Fruit fly (Drosophila melanogaster) whole organism, wandering third instar larva: ENCODE data around the gene CG12078.
A peak's percentile ranks its signal among the peaks of the same experiment; 100 is the strongest.

ENCODE experiments used
- Abd-B ChIP-seq: fragments of >200 bp; optimal IDR thresholded peaks from 2 replicates; lab custom pipeline; 2017; ENCODE audit warnings: missing biosample characterization, missing genetic modification characterization
- CG32264 ChIP-seq: fragments of 200-800 bp; sonication (Bioruptor generic); optimal IDR thresholded peaks from 2 replicates; lab custom pipeline; 2016; ENCODE audit warnings: missing biosample characterization, missing genetic modification characterization
- CG9705 ChIP-seq: fragments of 200-800 bp; sonication (Bioruptor generic); optimal IDR thresholded peaks from 2 replicates; lab custom pipeline; 2018; ENCODE audit warnings: missing biosample characterization, mild to moderate bottlenecking, missing genetic modification characterization
- CrebA ChIP-seq: fragments of 200-800 bp; sonication (Bioruptor generic); optimal IDR thresholded peaks from 2 replicates; lab custom pipeline; 2016; ENCODE audit warnings: missing biosample characterization, mild to moderate bottlenecking, missing genetic modification characterization, borderline replicate concordance
- Dfd ChIP-seq: fragments of >200 bp; optimal IDR thresholded peaks from 2 replicates; lab custom pipeline; 2017; ENCODE audit warnings: missing biosample characterization, missing genetic modification characterization
- Dif ChIP-seq: fragments of 200-275, 200-300 bp; sonication (Bioruptor generic); optimal IDR thresholded peaks from 2 replicates; lab custom pipeline; 2018; ENCODE audit warnings: missing biosample characterization, missing genetic modification characterization; ENCODE audit not compliant: partially characterized antibody
- GATAd ChIP-seq: sonication (Bioruptor generic); optimal IDR thresholded peaks from 2 replicates; lab custom pipeline; 2016; ENCODE audit warnings: missing biosample characterization, missing genetic modification characterization
- HLH106 ChIP-seq: fragments of 200-800 bp; optimal IDR thresholded peaks from 3 replicates; lab custom pipeline; 2019; ENCODE audit warnings: missing biosample characterization, mild to moderate bottlenecking, missing genetic modification characterization, moderate library complexity
- Hnf4 ChIP-seq: fragments of 200-800 bp; sonication (Bioruptor generic); optimal IDR thresholded peaks from 2 replicates; lab custom pipeline; 2016; ENCODE audit warnings: missing biosample characterization, mild to moderate bottlenecking, missing genetic modification characterization
- Hr78 ChIP-seq: fragments of >200 bp; optimal IDR thresholded peaks from 2 replicates; lab custom pipeline; 2017; ENCODE audit warnings: missing biosample characterization, missing genetic modification characterization
- Hr83 ChIP-seq: fragments of 200-300 bp; sonication (Bioruptor generic); optimal IDR thresholded peaks from 2 replicates; lab custom pipeline; 2016; ENCODE audit warnings: missing biosample characterization, mild to moderate bottlenecking, missing genetic modification characterization, moderate library complexity; ENCODE audit not compliant: poor library complexity, severe bottlenecking
- Jra ChIP-seq: sonication (Bioruptor generic); optimal IDR thresholded peaks from 2 replicates; lab custom pipeline; 2016; ENCODE audit warnings: missing biosample characterization, missing genetic modification characterization
- Mio ChIP-seq: sonication (Bioruptor generic); optimal IDR thresholded peaks from 2 replicates; lab custom pipeline; 2016; ENCODE audit warnings: missing biosample characterization, missing genetic modification characterization
- Myc ChIP-seq: fragments of >200 bp; optimal IDR thresholded peaks from 2 replicates; lab custom pipeline; 2017
- N ChIP-seq: fragments of >200 bp; optimal IDR thresholded peaks from 2 replicates; lab custom pipeline; 2018; ENCODE audit warnings: missing biosample characterization, missing external identifiers, missing genetic modification characterization
- OdsH ChIP-seq: fragments of 200-800 bp; sonication (Bioruptor generic); optimal IDR thresholded peaks from 2 replicates; lab custom pipeline; 2016; ENCODE audit warnings: missing biosample characterization, mild to moderate bottlenecking, missing genetic modification characterization
- Rel ChIP-seq, 2 experiments: fragments of 200-800 bp; sonication (Bioruptor generic) in 1 of 2; optimal IDR thresholded peaks; 2 replicates in 1 of 2; 3 replicates in 1 of 2; lab custom pipeline; 2016 to 2019; ENCODE audit warnings: mild to moderate bottlenecking in 2 of 2, missing biosample characterization in 2 of 2, missing genetic modification characterization in 2 of 2, moderate library complexity in 1 of 2
- Sp1 ChIP-seq: fragments of 200-800 bp; sonication (Bioruptor generic); optimal IDR thresholded peaks from 3 replicates; lab custom pipeline; 2019; ENCODE audit warnings: missing biosample characterization, mild to moderate bottlenecking, missing genetic modification characterization, moderate library complexity
- Vsx2 ChIP-seq: fragments of 200-300, 225-300 bp; sonication (Bioruptor generic); optimal IDR thresholded peaks from 2 replicates; lab custom pipeline; 2018; ENCODE audit warnings: missing biosample characterization, missing genetic modification characterization; ENCODE audit not compliant: partially characterized antibody
- br ChIP-seq: fragments of 200-800 bp; sonication (Bioruptor generic); optimal IDR thresholded peaks from 2 replicates; lab custom pipeline; 2016; ENCODE audit warnings: missing biosample characterization, missing genetic modification characterization
- brk ChIP-seq: fragments of 200-800 bp; sonication (Bioruptor generic); optimal IDR thresholded peaks from 2 replicates; lab custom pipeline; 2016; ENCODE audit warnings: missing biosample characterization, mild to moderate bottlenecking, missing genetic modification characterization
- dl ChIP-seq, 2 experiments: fragments of 175-275, 200-275 bp in 1 of 2; fragments of 200-275 bp in 1 of 2; sonication (Bioruptor generic); optimal IDR thresholded peaks; lab custom pipeline; 2018; ENCODE audit warnings: mild to moderate bottlenecking in 2 of 2, missing biosample characterization in 2 of 2, missing genetic modification characterization in 2 of 2, moderate library complexity in 2 of 2; ENCODE audit not compliant: partially characterized antibody in 2 of 2, insufficient read depth in 1 of 2
- dmrt93B ChIP-seq: fragments of 200-800 bp; sonication (Bioruptor generic); optimal IDR thresholded peaks from 2 replicates; lab custom pipeline; 2018; ENCODE audit warnings: missing biosample characterization, mild to moderate bottlenecking, missing genetic modification characterization
- dsf ChIP-seq: sonication (Bioruptor generic); optimal IDR thresholded peaks from 2 replicates; lab custom pipeline; 2016; ENCODE audit warnings: missing biosample characterization, missing genetic modification characterization, borderline replicate concordance
- ey ChIP-seq: fragments of 200-800 bp; sonication (Bioruptor generic); optimal IDR thresholded peaks from 2 replicates; lab custom pipeline; 2016; ENCODE audit warnings: missing biosample characterization, missing genetic modification characterization
- foxo ChIP-seq, 2 experiments: fragments of 200-800 bp; sonication (Bioruptor generic); optimal IDR thresholded peaks; 2 replicates in 1 of 2; 3 replicates in 1 of 2; lab custom pipeline; 2016 to 2017; ENCODE audit warnings: missing biosample characterization in 2 of 2, missing genetic modification characterization in 2 of 2
- fru ChIP-seq: fragments of 200-800 bp; sonication (Bioruptor generic); optimal IDR thresholded peaks from 3 replicates; lab custom pipeline; 2016; ENCODE audit warnings: missing biosample characterization, mild to moderate bottlenecking, missing genetic modification characterization
- h ChIP-seq: fragments of 200-800 bp; sonication (Bioruptor generic); optimal IDR thresholded peaks from 3 replicates; lab custom pipeline; 2016; ENCODE audit warnings: missing biosample characterization, mild to moderate bottlenecking, missing genetic modification characterization
- jim ChIP-seq: fragments of 175-275, 200-325 bp; sonication (Bioruptor generic); optimal IDR thresholded peaks from 2 replicates; lab custom pipeline; 2016; ENCODE audit warnings: missing biosample characterization, mild to moderate bottlenecking, missing genetic modification characterization
- lola ChIP-seq: fragments of >200 bp; optimal IDR thresholded peaks from 2 replicates; lab custom pipeline; 2017; ENCODE audit warnings: missing biosample characterization, missing genetic modification characterization
- pan ChIP-seq: fragments of >200 bp; optimal IDR thresholded peaks from 2 replicates; lab custom pipeline; 2017
- psq ChIP-seq: fragments of 200-800 bp; sonication (Bioruptor generic); optimal IDR thresholded peaks from 3 replicates; lab custom pipeline; 2017; ENCODE audit warnings: missing biosample characterization, mild to moderate bottlenecking, missing genetic modification characterization, moderate library complexity
- rgr ChIP-seq: fragments of 200-800 bp; sonication (Bioruptor generic); optimal IDR thresholded peaks from 3 replicates; lab custom pipeline; 2016; ENCODE audit warnings: missing biosample characterization, mild to moderate bottlenecking, missing genetic modification characterization
- sage ChIP-seq: fragments of 200-800 bp; sonication (Bioruptor generic); optimal IDR thresholded peaks from 2 replicates; lab custom pipeline; 2016; ENCODE audit warnings: missing biosample characterization, mild to moderate bottlenecking, missing genetic modification characterization
- sv ChIP-seq: fragments of 200-800 bp; sonication (Bioruptor generic); optimal IDR thresholded peaks from 3 replicates; lab custom pipeline; 2016; ENCODE audit warnings: missing biosample characterization, missing genetic modification characterization
- tai ChIP-seq: sonication (Bioruptor generic); optimal IDR thresholded peaks from 2 replicates; lab custom pipeline; 2016; ENCODE audit warnings: missing biosample characterization, missing genetic modification characterization
- usp ChIP-seq: fragments of >200 bp; optimal IDR thresholded peaks from 2 replicates; lab custom pipeline; 2017; ENCODE audit warnings: missing biosample characterization, missing genetic modification characterization
- woc ChIP-seq: sonication (Bioruptor generic); optimal IDR thresholded peaks from 2 replicates; lab custom pipeline; 2016; ENCODE audit warnings: missing biosample characterization, mild to moderate bottlenecking, missing genetic modification characterization

CG12078 gene

DNA sequence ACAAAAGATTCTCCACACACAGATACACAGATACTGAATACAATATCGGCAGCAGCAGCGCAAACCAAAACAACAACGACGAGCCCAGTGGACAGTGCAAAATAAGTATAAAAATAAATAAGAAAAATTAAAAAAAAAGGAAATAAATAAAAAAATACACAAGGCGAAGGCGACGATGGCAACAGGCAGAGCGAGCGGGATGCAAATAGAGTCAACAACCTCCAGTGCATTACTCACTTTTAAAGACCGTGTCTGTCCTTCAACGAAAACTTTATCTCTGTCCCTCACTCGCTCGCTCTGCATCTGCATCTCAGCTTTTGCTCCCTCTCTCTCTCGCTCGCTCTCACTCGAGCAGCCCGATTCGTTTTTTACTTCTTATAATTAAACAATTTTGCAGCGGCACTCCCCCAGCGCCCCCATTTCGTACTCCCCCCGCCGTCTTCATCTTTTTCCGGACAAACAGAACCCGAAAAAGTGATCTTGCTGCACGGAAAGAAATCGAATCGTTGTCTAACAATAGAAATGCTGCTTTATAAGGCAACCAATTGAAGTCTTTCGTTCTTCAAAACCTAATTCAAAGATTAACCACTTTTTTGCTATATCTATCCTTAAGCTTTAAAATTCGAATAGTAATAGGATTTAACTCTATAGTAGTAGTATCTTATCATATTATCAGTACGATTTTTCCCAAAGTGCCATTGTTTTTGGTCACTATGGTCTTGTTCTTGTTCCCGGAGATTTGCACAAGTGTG, 2.5 kb upstream of the CG12078 start:
- peak; percentile 97 for TF ChIP-seq sage (GFP tag; lab: Kevin White, UChicago)
- no peak for TF ChIP-seq Mio (GFP tag; lab: Kevin White, UChicago)
- no peak for TF ChIP-seq pan
- TF ChIP-seq Dif (GFP tag; lab: Kevin White, UChicago), result peak; percentile 61
- peak; percentile 96 for TF ChIP-seq ey
- no peak for TF ChIP-seq sv
- peak; percentile 99 for TF ChIP-seq Sp1 (GFP tag; lab: Kevin White, UChicago)
- TF ChIP-seq tai, result peak; percentile 80
- peak; percentile 63 for TF ChIP-seq Hr83 (GFP tag; lab: Kevin White, UChicago)
- TF ChIP-seq CrebA, result peak; percentile 99
- no peak for TF ChIP-seq Myc (lab: Kevin White, UChicago)
- TF ChIP-seq usp (GFP tag; lab: Kevin White, UChicago), result no peak
- TF ChIP-seq foxo (GFP tag; optimal IDR thresholded peaks at IDR 0.05; lab: Kevin White, UChicago), result peak; percentile 74 to 95
- peak; percentile 88 for TF ChIP-seq rgr (GFP tag; lab: Kevin White, UChicago)
- peak; percentile 99 for TF ChIP-seq jim (GFP tag; lab: Kevin White, UChicago)
- peak; percentile 90 for TF ChIP-seq br (GFP tag; lab: Kevin White, UChicago)
- no peak for TF ChIP-seq Hr78
- peak; percentile 86 for TF ChIP-seq woc
- TF ChIP-seq lola (GFP tag; lab: Kevin White, UChicago), result no peak
- TF ChIP-seq dsf (GFP tag; lab: Kevin White, UChicago), result no peak
- TF ChIP-seq Dfd (GFP tag; lab: Kevin White, UChicago), result no peak
- TF ChIP-seq Abd-B (GFP tag; lab: Kevin White, UChicago), result no peak
- TF ChIP-seq psq (GFP tag; lab: Kevin White, UChicago), result peak; percentile 87
- TF ChIP-seq Hnf4 (GFP tag; lab: Kevin White, UChicago), result peak; percentile 58
- peak; percentile 69 for TF ChIP-seq CG9705 (GFP tag; lab: Kevin White, UChicago)
- peak; percentile 73 for TF ChIP-seq dmrt93B
- peak; percentile 89 for TF ChIP-seq h (GFP tag; lab: Kevin White, UChicago)
- TF ChIP-seq dl (GFP tag; optimal IDR thresholded peaks at IDR 0.05; lab: Kevin White, UChicago; ENCODE audit: insufficient read depth in 1 of 2, partially characterized antibody in 2 of 2), result peak; percentile 32 to 59
- peak; percentile 90 for TF ChIP-seq HLH106 (tag; lab: Kevin White, UChicago)
- peak; percentile 82 for TF ChIP-seq CG32264 (GFP tag; lab: Kevin White, UChicago)
- TF ChIP-seq fru (GFP tag; lab: Kevin White, UChicago), result peak; percentile 96
- peak; percentile 85 for TF ChIP-seq OdsH
- TF ChIP-seq brk, result peak; percentile 89
- TF ChIP-seq GATAd (GFP tag; lab: Kevin White, UChicago), result peak; percentile 25
- no peak for TF ChIP-seq Vsx2
- peak; percentile 89 for TF ChIP-seq Jra (GFP tag; lab: Kevin White, UChicago)
- TF ChIP-seq N, result no peak
- TF ChIP-seq Rel (GFP tag; optimal IDR thresholded peaks at IDR 0.05; lab: Kevin White, UChicago), result peak; percentile 100
- peak; percentile 91 for TF ChIP-seq Rel (tag; optimal IDR thresholded peaks at IDR 0.05; lab: Kevin White, UChicago)

dm6 chr3L:3245189-3245588, 1.1 kb upstream of the CG12078 start:
- TF ChIP-seq dsf (GFP tag; lab: Kevin White, UChicago) (no peak), Hnf4 (GFP tag; lab: Kevin White, UChicago) (peak; percentile 61), Vsx2 (no peak), OdsH (peak; percentile 86), woc (peak; percentile 38), Hr78 (no peak), dmrt93B (peak; percentile 42), Rel (GFP tag; optimal IDR thresholded peaks at IDR 0.05; lab: Kevin White, UChicago) (peak; percentile 25), Rel (tag; optimal IDR thresholded peaks at IDR 0.05; lab: Kevin White, UChicago) (peak; percentile 17), Myc (lab: Kevin White, UChicago) (no peak), psq (GFP tag; lab: Kevin White, UChicago) (peak; percentile 67), N (no peak), sage (GFP tag; lab: Kevin White, UChicago) (peak; percentile 43), Dif (GFP tag; lab: Kevin White, UChicago) (no peak), GATAd (GFP tag; lab: Kevin White, UChicago) (no peak), jim (GFP tag; lab: Kevin White, UChicago) (no peak), usp (GFP tag; lab: Kevin White, UChicago) (no peak), pan (no peak), tai (peak; percentile 52), HLH106 (tag; lab: Kevin White, UChicago) (peak; percentile 83), Hr83 (GFP tag; lab: Kevin White, UChicago) (no peak), dl (GFP tag; optimal IDR thresholded peaks at IDR 0.05; lab: Kevin White, UChicago; ENCODE audit: insufficient read depth in 1 of 2, partially characterized antibody in 2 of 2) (no peak), Jra (GFP tag; lab: Kevin White, UChicago) (no peak), Mio (GFP tag; lab: Kevin White, UChicago) (no peak), CG9705 (GFP tag; lab: Kevin White, UChicago) (peak; percentile 46), Dfd (GFP tag; lab: Kevin White, UChicago) (no peak), lola (GFP tag; lab: Kevin White, UChicago) (no peak), br (GFP tag; lab: Kevin White, UChicago) (peak; percentile 86), foxo (GFP tag; optimal IDR thresholded peaks at IDR 0.05; lab: Kevin White, UChicago) (peak in 1 of 2 experiments; percentile 73), Abd-B (GFP tag; lab: Kevin White, UChicago) (no peak), brk (peak; percentile 72), CrebA (peak; percentile 78), Sp1 (GFP tag; lab: Kevin White, UChicago) (peak; percentile 91), sv (no peak), rgr (GFP tag; lab: Kevin White, UChicago) (peak; percentile 70), h (GFP tag; lab: Kevin White, UChicago) (peak; percentile 71), fru (GFP tag; lab: Kevin White, UChicago) (peak; percentile 88), CG32264 (GFP tag; lab: Kevin White, UChicago) (peak; percentile 28), ey (peak; percentile 73)
